Worm (Caenorhabditis elegans) whole organism, L3 larva: Measurements from ENCODE around the gene F55F10.3.

Experiments used
- aly-2 ChIP-seq: fragments of 150-350 bp; optimal IDR thresholded peaks from 2 replicates; lab custom pipeline; 2014; ENCODE audit warnings: missing biosample characterization, missing genetic modification characterization
- ama-1 ChIP-seq: fragments of 150-350 bp; optimal IDR thresholded peaks from 2 replicates; lab custom pipeline; 2018
- ceh-16 ChIP-seq: sonication (generic microtip); optimal IDR thresholded peaks from 2 replicates; lab custom pipeline; 2017; ENCODE audit warnings: missing biosample characterization, missing genetic modification characterization
- ceh-28 ChIP-seq: fragments of 150-350 bp; optimal IDR thresholded peaks from 2 replicates; lab custom pipeline; 2014; ENCODE audit warnings: missing biosample characterization, missing genetic modification reagents, missing genetic modification characterization
- daf-12 ChIP-seq: fragments of 150-350 bp; optimal IDR thresholded peaks from 2 replicates; lab custom pipeline; 2014; ENCODE audit warnings: missing biosample characterization, missing genetic modification reagents, missing genetic modification characterization
- egl-27 ChIP-seq: sonication (generic microtip); optimal IDR thresholded peaks from 4 replicates; lab custom pipeline; 2017; ENCODE audit warnings: missing biosample characterization, missing genetic modification reagents, missing genetic modification characterization
- egl-5 ChIP-seq: fragments of 150-350 bp; optimal IDR thresholded peaks from 2 replicates; lab custom pipeline; 2017; ENCODE audit warnings: missing biosample characterization, missing genetic modification reagents, missing genetic modification characterization, inconsistent platforms
- elt-2 ChIP-seq: sonication (generic microtip); optimal IDR thresholded peaks from 2 replicates; lab custom pipeline; 2016; ENCODE audit warnings: missing genetic modification reagents, mild to moderate bottlenecking, missing genetic modification characterization, missing compliant biosample characterization
- fkh-10 ChIP-seq: sonication (generic microtip); optimal IDR thresholded peaks from 2 replicates; lab custom pipeline; 2017; ENCODE audit warnings: missing biosample characterization, missing genetic modification reagents, missing genetic modification characterization
- fkh-2 ChIP-seq: fragments of 150-350 bp; optimal IDR thresholded peaks from 2 replicates; lab custom pipeline; 2014; ENCODE audit warnings: missing biosample characterization, missing genetic modification reagents, missing genetic modification characterization
- hmg-11 ChIP-seq: sonication (generic microtip); optimal IDR thresholded peaks from 2 replicates; lab custom pipeline; 2016; ENCODE audit warnings: missing genetic modification characterization, missing compliant biosample characterization
- jun-1 ChIP-seq: fragments of 150-350 bp; optimal IDR thresholded peaks from 2 replicates; lab custom pipeline; 2014; ENCODE audit warnings: missing biosample characterization, missing genetic modification reagents, missing genetic modification characterization
- lin-15B ChIP-seq: fragments of 150-350 bp; optimal IDR thresholded peaks from 2 replicates; lab custom pipeline; 2014; ENCODE audit warnings: missing biosample characterization, missing genetic modification characterization
- lin-39 ChIP-seq: fragments of 150-350 bp; optimal IDR thresholded peaks from 2 replicates; lab custom pipeline; 2018; ENCODE audit warnings: missing biosample characterization, missing genetic modification reagents, missing genetic modification characterization
- lsy-12 ChIP-seq: sonication (generic microtip); optimal IDR thresholded peaks from 2 replicates; lab custom pipeline; 2016; ENCODE audit warnings: mild to moderate bottlenecking, missing genetic modification characterization, missing compliant biosample characterization
- mml-1 ChIP-seq: fragments of 150-350 bp; sonication (generic microtip); optimal IDR thresholded peaks from 3 replicates; lab custom pipeline; 2014; ENCODE audit warnings: missing biosample characterization, missing genetic modification characterization
- nfya-1 ChIP-seq: sonication (generic microtip); optimal IDR thresholded peaks from 2 replicates; lab custom pipeline; 2017; ENCODE audit warnings: missing genetic modification characterization, mild to moderate bottlenecking, missing compliant biosample characterization, antibody characterized with exemption, moderate library complexity; ENCODE audit not compliant: insufficient read depth
- nhr-11 ChIP-seq: fragments of 150-350 bp; optimal IDR thresholded peaks from 2 replicates; lab custom pipeline; 2014; ENCODE audit warnings: missing biosample characterization, missing genetic modification characterization
- nhr-23 ChIP-seq: fragments of 150-350 bp; optimal IDR thresholded peaks from 2 replicates; lab custom pipeline; 2014; ENCODE audit warnings: missing biosample characterization, missing genetic modification reagents, missing genetic modification characterization
- nhr-237 ChIP-seq: fragments of 150-350 bp; optimal IDR thresholded peaks from 2 replicates; lab custom pipeline; 2014; ENCODE audit warnings: missing biosample characterization, missing genetic modification characterization
- nhr-25 ChIP-seq: sonication (generic microtip); optimal IDR thresholded peaks from 2 replicates; lab custom pipeline; 2017; ENCODE audit warnings: missing biosample characterization, missing genetic modification characterization
- nhr-67 ChIP-seq: fragments of 150-350 bp; optimal IDR thresholded peaks from 2 replicates; lab custom pipeline; 2014; ENCODE audit warnings: missing biosample characterization, missing genetic modification characterization
- pha-4 ChIP-seq: fragments of 150-350 bp; optimal IDR thresholded peaks from 2 replicates; lab custom pipeline; 2014; ENCODE audit warnings: missing biosample characterization, missing genetic modification reagents, missing genetic modification characterization
- pqm-1 ChIP-seq: fragments of 150-350 bp; optimal IDR thresholded peaks from 2 replicates; lab custom pipeline; 2017; ENCODE audit warnings: missing biosample characterization, missing genetic modification characterization, inconsistent platforms
- skn-1 ChIP-seq: fragments of 150-350 bp; optimal IDR thresholded peaks from 2 replicates; lab custom pipeline; 2014; ENCODE audit warnings: missing biosample characterization, missing genetic modification characterization
- snpc-4 ChIP-seq: fragments of 150-350 bp; optimal IDR thresholded peaks from 2 replicates; lab custom pipeline; 2014; ENCODE audit warnings: missing biosample characterization, missing genetic modification characterization
- tbx-2 ChIP-seq: sonication (generic microtip); optimal IDR thresholded peaks from 2 replicates; lab custom pipeline; 2016; ENCODE audit warnings: mild to moderate bottlenecking, missing genetic modification characterization, missing compliant biosample characterization
- unc-62 ChIP-seq: fragments of 150-350 bp; sonication (generic microtip); optimal IDR thresholded peaks from 4 replicates; lab custom pipeline; 2014; ENCODE audit warnings: missing biosample characterization, missing genetic modification reagents, missing genetic modification characterization
- zag-1 ChIP-seq: fragments of 150-350 bp; optimal IDR thresholded peaks from 2 replicates; lab custom pipeline; 2014; ENCODE audit warnings: missing biosample characterization, missing genetic modification characterization

F55F10.3 gene

ce11 chrIV:4406054-4406539 is 46.3 kb downstream of the F55F10.3 start:
- no peak for TF ChIP-seq lsy-12 (tag; lab: Kevin White, UChicago)
- TF ChIP-seq nhr-23 = peak; percentile 24
- TF ChIP-seq skn-1 (tag; lab: Kevin White, UChicago) = peak; percentile 16
- TF ChIP-seq ama-1 (lab: Kevin White, UChicago) = peak; percentile 36
- TF ChIP-seq egl-5 (tag; lab: Kevin White, UChicago) = peak; percentile 38
- no peak for TF ChIP-seq fkh-2 (tag; lab: Kevin White, UChicago)
- peak; percentile 68 for TF ChIP-seq pqm-1 (tag; lab: Kevin White, UChicago)
- TF ChIP-seq nhr-25 (tag; lab: Kevin White, UChicago) = peak; percentile 34
- no peak for TF ChIP-seq nhr-67 (tag; lab: Kevin White, UChicago)
- TF ChIP-seq unc-62 (GFP tag; lab: Kevin White, UChicago) = peak; percentile 30
- TF ChIP-seq tbx-2 = no peak
- TF ChIP-seq lin-15B = peak; percentile 75
- no peak for TF ChIP-seq jun-1 (tag; lab: Kevin White, UChicago)
- peak; percentile 47 for TF ChIP-seq nhr-11 (tag; lab: Kevin White, UChicago)
- no peak for TF ChIP-seq aly-2 (tag; lab: Kevin White, UChicago)
- peak; percentile 91 for TF ChIP-seq lin-39 (tag; lab: Kevin White, UChicago)
- TF ChIP-seq nhr-237 (tag; lab: Kevin White, UChicago) = no peak
- peak; percentile 78 for TF ChIP-seq elt-2
- no peak for TF ChIP-seq ceh-16 (tag; lab: Kevin White, UChicago)
- TF ChIP-seq mml-1 (tag; lab: Kevin White, UChicago) = no peak
- no peak for TF ChIP-seq fkh-10 (GFP tag; lab: Kevin White, UChicago)
- peak; percentile 75 for TF ChIP-seq nfya-1
- peak; percentile 40 for TF ChIP-seq egl-27 (tag; lab: Kevin White, UChicago)
- TF ChIP-seq zag-1 (tag; lab: Kevin White, UChicago) = no peak
- TF ChIP-seq hmg-11 (tag; lab: Kevin White, UChicago) = peak; percentile 8
- peak; percentile 78 for TF ChIP-seq snpc-4 (tag; lab: Kevin White, UChicago)
- peak; percentile 76 for TF ChIP-seq pha-4 (tag; lab: Kevin White, UChicago)
- TF ChIP-seq, all 47 proteins: peak for 16

DNA sequence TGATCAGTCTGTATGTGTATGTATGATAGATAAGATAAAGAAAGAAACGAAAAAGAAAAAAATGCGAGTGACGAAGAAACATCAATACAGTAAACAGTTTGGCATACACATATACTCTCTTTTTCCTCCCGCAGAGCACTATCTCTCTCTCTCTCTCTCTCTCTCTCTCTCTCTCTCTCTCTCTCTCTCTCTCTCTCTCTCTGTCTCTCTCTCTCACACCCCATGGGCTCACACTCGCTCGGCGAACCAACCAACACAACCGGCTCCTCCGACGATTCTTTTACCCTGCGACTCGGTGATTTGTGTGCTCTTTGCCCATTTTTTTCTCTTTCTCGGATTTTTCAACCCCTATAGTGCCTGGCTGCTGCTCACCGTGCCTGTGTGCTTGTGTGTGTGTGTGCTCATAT is 47.3 kb downstream of the F55F10.3 start:
- TF ChIP-seq snpc-4 (tag; lab: Kevin White, UChicago) (no peak), ceh-28 (tag; lab: Kevin White, UChicago) (peak; percentile 19), nfya-1 (peak; percentile 60), jun-1 (tag; lab: Kevin White, UChicago) (peak; percentile 47), pha-4 (tag; lab: Kevin White, UChicago) (peak; percentile 94), pqm-1 (tag; lab: Kevin White, UChicago) (peak; percentile 88), ama-1 (lab: Kevin White, UChicago) (peak; percentile 37), elt-2 (peak; percentile 80), egl-5 (tag; lab: Kevin White, UChicago) (no peak)

DNA sequence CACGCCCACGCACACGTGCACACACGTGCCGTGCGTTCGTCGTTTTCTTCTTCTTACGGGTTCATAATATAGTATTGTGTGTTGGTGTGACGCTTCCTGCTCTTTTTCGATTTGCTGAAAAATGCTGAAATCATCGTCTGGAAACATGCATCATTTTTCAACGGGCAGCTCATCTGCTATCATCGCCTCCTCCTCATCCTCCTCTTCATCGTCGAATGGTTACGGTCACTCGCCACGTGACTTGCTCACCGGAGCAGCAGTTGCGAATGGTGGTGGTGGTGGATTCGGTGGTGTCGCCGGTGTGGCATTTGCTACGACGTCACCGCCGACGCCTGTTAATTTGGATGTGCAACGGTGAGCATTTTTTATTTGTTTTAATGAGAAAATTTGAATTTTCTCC is 49.0 kb downstream of the F55F10.3 start:
- no peak for TF ChIP-seq daf-12 (tag; lab: Kevin White, UChicago)
- peak; percentile 15 for TF ChIP-seq ama-1 (lab: Kevin White, UChicago)
